Worm (Caenorhabditis elegans): ENCODE measurements around the gene srd-63.
A peak's percentile ranks its signal among the peaks of the same experiment; 100 is the strongest.

srd-63 gene

ce11 chrV:16350775-16351378 is 42.8 kb downstream of the srd-63 start (continued):
- TF ChIP-seq mxl-1 (tag; optimal IDR thresholded peaks at IDR 0.05) = no peak
- no peak for TF ChIP-seq cebp-1 (GFP tag; IDR thresholded peaks at IDR 0.05)
- TF ChIP-seq cebp-1 (tag; optimal IDR thresholded peaks at IDR 0.05) = peak; percentile 61
- TF ChIP-seq ceh-40 (GFP tag; IDR thresholded peaks at IDR 0.05) = no peak
- TF ChIP-seq nhr-80 (tag; optimal IDR thresholded peaks at IDR 0.05) = peak; percentile 89
- peak; percentile 12 for TF ChIP-seq gei-17 (GFP tag; optimal IDR thresholded peaks at IDR 0.05)
- peak; percentile 22; the same call in 1 of the 2 replicates for TF ChIP-seq egrh-3 (GFP tag; IDR thresholded peaks at IDR 0.05)

DNA sequence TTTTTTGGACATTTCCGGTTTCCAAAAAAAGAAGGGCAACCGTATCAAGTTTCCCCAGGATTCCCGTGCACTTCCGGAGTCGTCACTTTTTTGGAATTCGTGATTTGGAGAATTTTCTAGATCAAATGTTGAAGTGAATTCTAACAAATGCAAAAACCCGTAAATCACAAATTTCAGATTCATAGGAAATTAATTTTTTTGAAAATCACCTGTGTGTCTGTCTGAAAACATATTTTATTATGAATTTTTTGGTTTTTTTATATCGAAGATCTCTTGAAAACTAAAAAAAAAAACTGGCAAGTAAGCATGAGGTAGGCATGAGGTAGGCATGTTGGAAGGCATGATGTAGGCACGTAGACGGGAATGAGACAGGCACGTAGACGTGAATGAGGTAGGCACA is 43.6 kb downstream of the srd-63 start:
- TF ChIP-seq ztf-25 (GFP tag; IDR thresholded peaks at IDR 0.05) (no peak), zim-3 (tag; optimal IDR thresholded peaks at IDR 0.05) (no peak), sdz-38 (tag; optimal IDR thresholded peaks at IDR 0.05) (no peak), lin-40 (tag; optimal IDR thresholded peaks at IDR 0.05) (no peak), hmg-1.2 (GFP tag; IDR thresholded peaks at IDR 0.05) (no peak)

DNA sequence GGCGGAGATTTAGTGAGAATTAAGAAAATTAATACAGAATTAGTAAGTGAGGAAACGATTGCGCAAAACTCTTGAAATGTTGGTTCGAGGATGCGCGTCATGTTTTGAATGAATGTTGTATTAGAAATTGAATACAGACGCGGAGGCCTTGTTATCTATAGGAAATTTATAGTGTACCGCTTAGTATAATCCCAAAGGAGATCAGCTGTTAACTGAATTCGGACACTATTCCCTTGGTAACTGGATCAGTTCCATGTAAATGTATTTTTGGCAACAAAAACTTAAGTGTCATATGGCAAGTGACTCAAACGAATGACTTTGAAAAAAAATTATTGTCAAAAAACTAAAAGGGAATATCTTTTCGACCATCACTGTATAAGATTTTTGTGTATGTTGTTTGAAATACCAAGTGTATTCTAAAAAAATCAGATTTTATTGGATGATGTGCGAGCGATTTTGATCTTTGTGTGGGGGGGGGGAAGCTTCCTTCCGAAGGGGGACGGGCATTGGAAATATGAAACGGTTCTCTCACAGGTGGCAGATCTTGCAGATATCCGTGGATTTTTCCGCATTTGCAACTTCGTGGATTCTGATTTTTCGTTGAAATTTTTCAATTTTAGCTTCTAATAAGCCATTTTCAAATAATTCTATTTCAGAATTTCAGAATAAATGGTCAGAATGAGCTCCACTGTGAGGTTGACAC is 47.1 kb downstream of the srd-63 start, which contains the start of the genes W08G11.5 and W08G11.1:
W08G11.5 (minus strand) TSS at position 101 of the 703 bp plus-strand sequence.
W08G11.1 (plus strand) TSS at position 653 of the 703 bp plus-strand sequence.
- TF ChIP-seq snpc-3.4 (tag; optimal IDR thresholded peaks at IDR 0.05) = no peak
- no peak for TF ChIP-seq unc-62 (GFP tag; optimal IDR thresholded peaks at IDR 0.05)
- TF ChIP-seq him-1 (tag; optimal IDR thresholded peaks at IDR 0.05) = no peak
